Fruit fly (Drosophila melanogaster) whole organism, embryonic: ENCODE data around the gene CG32192.

Source experiments
- CG15479 ChIP-seq: fragments of 200-800 bp; sonication (Bioruptor generic); optimal IDR thresholded peaks from 3 replicates; lab custom pipeline; 2019; ENCODE audit warnings: missing biosample characterization, mild to moderate bottlenecking, missing genetic modification characterization, moderate library complexity
- E2f1 ChIP-seq: fragments of 200-800 bp; sonication (Bioruptor generic); IDR thresholded peaks from 2 replicates; pipeline ENCODE4 v1.3.6; 2022; ENCODE audit warnings: missing biosample characterization, missing genetic modification characterization
- maf-S ChIP-seq: fragments of 200-800 bp; sonication (Bioruptor generic); optimal IDR thresholded peaks from 2 replicates; lab custom pipeline; 2016; ENCODE audit warnings: missing biosample characterization, missing genetic modification characterization
- vfl ChIP-seq: fragments of 200-800 bp; sonication (Bioruptor generic); optimal IDR thresholded peaks from 2 replicates; lab custom pipeline; 2016; ENCODE audit warnings: missing biosample characterization, missing genetic modification characterization
- yki ChIP-seq: fragments of >200 bp; optimal IDR thresholded peaks from 3 replicates; lab custom pipeline; 2018

DNA sequence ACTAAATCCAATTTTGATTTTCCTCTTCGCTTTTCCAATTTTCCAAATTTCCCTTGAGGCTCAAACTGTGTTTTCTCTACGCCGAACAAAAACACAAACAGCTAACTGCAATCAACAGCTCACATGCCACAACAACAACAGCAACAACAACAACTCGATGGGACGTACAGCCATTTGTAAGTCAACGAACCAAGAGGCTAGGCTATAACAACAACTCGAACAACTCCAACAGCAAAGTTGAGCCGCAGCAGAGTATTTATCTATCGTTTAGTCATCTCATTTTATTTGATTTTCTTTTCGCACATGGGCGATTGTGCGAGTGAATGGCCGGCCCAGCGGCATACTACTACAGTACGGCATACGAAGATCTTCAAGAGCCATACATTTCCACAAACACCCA, 27.3 kb upstream of the CG32192 start:
- TF ChIP-seq E2f1 (no peak), CG15479 (GFP tag; lab: Kevin White, UChicago) (no peak), vfl (GFP tag; lab: Kevin White, UChicago) (no peak), maf-S (GFP tag; lab: Kevin White, UChicago) (no peak), yki (lab: Kevin White, UChicago) (no peak)
